Fruit fly (Drosophila melanogaster) whole organism, adult: ENCODE results near the gene TwdlC.

Experiments used
- CG11617 ChIP-seq: fragments of 200-800 bp; sonication (Bioruptor generic); optimal IDR thresholded peaks from 2 replicates; lab custom pipeline; 2017; ENCODE audit warnings: mild to moderate bottlenecking, missing biosample characterization, missing genetic modification reagents, missing genetic modification characterization
- CG12768 ChIP-seq: fragments of 200-800 bp; sonication (Bioruptor generic); optimal IDR thresholded peaks from 2 replicates; lab custom pipeline; 2017; ENCODE audit warnings: missing biosample characterization, missing genetic modification characterization, mild to moderate bottlenecking, moderate library complexity, missing genetic modification reagents
- CG14711 ChIP-seq: fragments of 200-800 bp; sonication (Bioruptor generic); optimal IDR thresholded peaks from 2 replicates; lab custom pipeline; 2018; ENCODE audit warnings: missing biosample characterization, mild to moderate bottlenecking, missing genetic modification characterization, moderate library complexity
- CG1620 ChIP-seq: fragments of 200-800 bp; sonication (Bioruptor generic); optimal IDR thresholded peaks from 2 replicates; lab custom pipeline; 2016; ENCODE audit warnings: missing biosample characterization, missing genetic modification characterization
- CG33017 ChIP-seq: fragments of 200-800 bp; sonication (Bioruptor generic); optimal IDR thresholded peaks from 2 replicates; lab custom pipeline; 2018; ENCODE audit warnings: missing biosample characterization, mild to moderate bottlenecking, missing genetic modification characterization, moderate library complexity
- CG7045 ChIP-seq: fragments of 200-800 bp; sonication (Bioruptor generic); optimal IDR thresholded peaks from 2 replicates; lab custom pipeline; 2017; ENCODE audit warnings: missing biosample characterization, mild to moderate bottlenecking, missing genetic modification characterization
- CG7101 ChIP-seq: fragments of 200-800 bp; sonication (Bioruptor generic); optimal IDR thresholded peaks from 2 replicates; lab custom pipeline; 2018; ENCODE audit warnings: missing biosample characterization, mild to moderate bottlenecking, missing genetic modification characterization, moderate library complexity
- Clk ChIP-seq: fragments of 200-800 bp; sonication (Bioruptor generic); optimal IDR thresholded peaks from 2 replicates; lab custom pipeline; 2017; ENCODE audit warnings: missing biosample characterization, missing genetic modification characterization
- Crg-1 ChIP-seq: fragments of 200-800 bp; sonication (Bioruptor generic); optimal IDR thresholded peaks from 2 replicates; lab custom pipeline; 2016; ENCODE audit warnings: missing biosample characterization, missing genetic modification characterization
- Hr96 ChIP-seq: fragments of 200-800 bp; sonication (Bioruptor generic); optimal IDR thresholded peaks from 2 replicates; lab custom pipeline; 2016; ENCODE audit warnings: missing biosample characterization, missing genetic modification characterization
- Mnt ChIP-seq: fragments of 200-800 bp; sonication (Bioruptor generic); optimal IDR thresholded peaks from 2 replicates; lab custom pipeline; 2016; ENCODE audit warnings: missing biosample characterization, mild to moderate bottlenecking, missing genetic modification characterization
- bab1 ChIP-seq: fragments of 200-800 bp; sonication (Bioruptor generic); optimal IDR thresholded peaks from 3 replicates; lab custom pipeline; 2019; ENCODE audit warnings: missing biosample characterization, mild to moderate bottlenecking, missing genetic modification characterization, moderate library complexity
- cic ChIP-seq: fragments of 200-800 bp; sonication (Bioruptor generic); optimal IDR thresholded peaks from 2 replicates; lab custom pipeline; 2017; ENCODE audit warnings: missing biosample characterization, mild to moderate bottlenecking, missing genetic modification characterization, moderate library complexity
- cnc ChIP-seq, 2 experiments: fragments of >200 bp; optimal IDR thresholded peaks; 2 replicates each; lab custom pipeline; 2017
- kay ChIP-seq: fragments of 200-800 bp; sonication (Bioruptor generic); peaks from one replicate; lab custom pipeline; 2016; ENCODE audit warnings: missing biosample characterization, missing genetic modification characterization, borderline replicate concordance
- ovo ChIP-seq: fragments of 200-800 bp; sonication (Bioruptor generic); optimal IDR thresholded peaks from 2 replicates; lab custom pipeline; 2016; ENCODE audit warnings: missing biosample characterization, missing genetic modification characterization
- pad ChIP-seq: fragments of 200-800 bp; sonication (Bioruptor generic); optimal IDR thresholded peaks from 3 replicates; lab custom pipeline; 2017; ENCODE audit warnings: missing biosample characterization, missing genetic modification characterization, mild to moderate bottlenecking, moderate library complexity, missing genetic modification reagents
- tj ChIP-seq: fragments of 200-800 bp; sonication (Bioruptor generic); optimal IDR thresholded peaks from 3 replicates; lab custom pipeline; 2017; ENCODE audit warnings: missing biosample characterization, mild to moderate bottlenecking, missing genetic modification characterization, moderate library complexity
- toe ChIP-seq: fragments of 200-800 bp; sonication (Bioruptor generic); optimal IDR thresholded peaks from 2 replicates; lab custom pipeline; 2016; ENCODE audit warnings: missing biosample characterization, missing genetic modification characterization

The TwdlC gene

DNA sequence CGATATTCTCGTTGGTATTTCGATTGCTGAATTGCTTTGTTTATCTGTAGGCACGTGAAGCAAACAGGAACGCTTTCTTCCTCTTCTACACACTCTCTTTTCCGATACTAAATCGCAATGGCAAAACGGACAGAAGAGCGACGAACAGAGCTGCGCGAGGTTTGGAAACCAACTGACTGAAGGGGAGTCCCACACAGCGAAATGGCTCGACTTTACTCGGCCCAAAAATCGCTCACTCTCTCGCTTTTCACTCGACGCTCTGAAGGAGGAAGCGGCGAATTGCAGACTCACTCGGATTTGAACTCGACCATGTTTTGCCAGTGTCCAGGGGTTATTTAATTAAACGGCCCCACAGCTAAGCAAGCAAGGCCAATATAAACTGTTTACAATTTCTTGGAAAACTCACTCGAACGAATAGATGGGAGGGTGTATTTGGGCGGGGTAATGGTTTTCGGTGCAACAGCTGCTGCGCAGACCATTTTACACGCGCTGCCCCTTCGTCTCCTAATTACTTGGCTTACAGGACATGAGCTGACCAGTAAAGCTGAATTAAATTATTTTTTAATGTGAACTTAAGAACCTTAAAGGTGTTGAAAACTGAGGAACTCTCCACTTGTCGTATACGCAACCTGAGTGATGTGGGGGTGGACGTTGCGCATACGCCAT lies 36.2 kb upstream of the TwdlC start, which contains the start of gene CG6330:
Gene CG6330, minus strand, starts transcription at position 178 of the 666 bp plus-strand sequence.
- no peak for TF ChIP-seq ovo (GFP tag; lab: Kevin White, UChicago)

DNA sequence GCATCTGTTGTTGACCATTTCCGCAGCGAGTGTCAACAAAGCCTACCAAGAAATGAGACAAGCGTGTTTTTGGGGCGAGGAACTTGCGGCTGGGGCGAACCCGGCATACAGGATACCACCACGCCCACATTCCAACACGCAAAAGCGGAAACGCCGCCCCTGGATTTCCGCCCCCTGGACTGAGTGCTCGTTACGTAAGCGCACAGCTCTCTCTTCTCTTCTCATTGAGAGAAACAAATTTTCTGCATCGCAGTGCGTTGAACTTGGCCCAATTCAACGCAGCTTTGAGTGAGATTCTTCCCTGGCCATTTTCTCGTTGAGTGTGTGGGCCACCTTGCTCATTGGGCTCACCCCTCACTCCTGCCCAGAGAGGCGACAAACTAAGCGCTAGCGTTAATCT lies 34.1 kb upstream of the TwdlC start:
- TF ChIP-seq CG11617 (GFP tag; lab: Kevin White, UChicago) (no peak), Crg-1 (GFP tag; lab: Kevin White, UChicago) (no peak), tj (GFP tag; lab: Kevin White, UChicago) (no peak), toe (GFP tag; lab: Kevin White, UChicago) (no peak), Clk (GFP tag; lab: Kevin White, UChicago) (no peak), CG1620 (GFP tag; lab: Kevin White, UChicago) (no peak), CG14711 (tag; lab: Kevin White, UChicago) (no peak), Mnt (GFP tag; lab: Kevin White, UChicago) (no peak), CG12768 (GFP tag; lab: Kevin White, UChicago) (no peak), bab1 (GFP tag; lab: Kevin White, UChicago) (no peak), CG7101 (no peak), ovo (GFP tag; lab: Kevin White, UChicago) (no peak), cnc (optimal IDR thresholded peaks at IDR 0.05; lab: Kevin White, UChicago) (no peak)

DNA sequence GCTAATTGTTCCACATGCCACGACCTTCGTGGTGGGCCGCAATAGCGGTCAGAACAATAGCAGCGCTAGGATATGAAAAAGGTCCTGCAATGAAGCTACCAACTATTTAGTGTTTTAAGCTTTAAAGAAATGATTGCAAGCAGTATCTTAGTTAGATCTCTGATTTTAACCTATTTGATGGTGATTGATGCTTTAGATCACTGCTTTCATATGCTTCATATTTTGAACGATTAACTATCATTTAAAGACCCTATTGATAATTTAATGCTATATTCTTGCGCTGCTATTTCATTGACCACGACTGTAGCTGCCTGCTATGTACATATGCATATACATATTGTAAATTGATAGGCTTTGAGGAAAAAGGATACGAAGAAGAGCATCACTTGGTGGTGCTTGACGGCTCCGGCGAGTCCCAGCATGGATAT lies 30.9 kb upstream of the TwdlC start:
- TF ChIP-seq CG14711 (tag; lab: Kevin White, UChicago) (peak; percentile 73), CG1620 (GFP tag; lab: Kevin White, UChicago) (no peak), Clk (GFP tag; lab: Kevin White, UChicago) (peak; percentile 41), CG7101 (peak; percentile 45), CG7045 (GFP tag; lab: Kevin White, UChicago) (peak; percentile 85), pad (no peak), Mnt (GFP tag; lab: Kevin White, UChicago) (no peak), CG11617 (GFP tag; lab: Kevin White, UChicago) (peak; percentile 8), toe (GFP tag; lab: Kevin White, UChicago) (peak; percentile 55), CG33017 (peak; percentile 71), cic (GFP tag; lab: Kevin White, UChicago) (peak; percentile 28), CG12768 (GFP tag; lab: Kevin White, UChicago) (peak; percentile 80)

DNA sequence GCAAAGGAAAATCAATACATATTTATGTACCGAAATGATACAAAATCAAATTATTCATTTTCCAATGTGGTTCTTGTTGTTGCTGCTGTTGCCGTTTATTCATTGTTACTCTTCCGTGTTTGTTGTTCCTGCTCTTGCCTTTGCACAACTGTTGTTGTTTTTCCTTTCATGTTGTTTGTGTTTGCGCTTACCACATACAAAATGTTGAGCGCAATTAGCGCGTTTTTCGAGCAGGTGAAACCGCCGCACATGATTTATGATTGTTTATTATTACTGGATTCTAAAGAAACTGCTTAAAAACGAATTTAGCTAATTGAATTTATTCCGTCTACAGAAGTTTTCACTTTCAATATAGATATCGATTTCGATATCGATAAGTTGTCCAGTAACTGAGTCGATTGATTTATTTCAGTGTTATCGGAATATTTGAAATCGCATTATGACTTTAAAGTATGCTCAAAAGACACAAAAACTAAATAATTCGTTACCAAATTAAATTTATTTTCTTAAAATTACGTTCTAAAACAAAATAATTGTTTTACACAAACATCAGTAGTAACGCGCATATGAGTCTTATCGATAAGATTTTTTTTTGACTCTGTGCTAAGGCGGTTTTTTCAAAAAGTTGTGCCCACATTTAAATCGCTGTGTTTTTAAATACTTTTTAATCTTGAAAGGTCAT lies 30.0 kb upstream of the TwdlC start, which contains the start of gene Tsp97E:
Gene Tsp97E, minus strand, starts transcription at position 366 of the 682 bp plus-strand sequence.
- TF ChIP-seq CG33017 (peak; percentile 10), CG14711 (tag; lab: Kevin White, UChicago) (peak; percentile 15), ovo (GFP tag; lab: Kevin White, UChicago) (no peak), bab1 (GFP tag; lab: Kevin White, UChicago) (peak; percentile 54), tj (GFP tag; lab: Kevin White, UChicago) (no peak), CG12768 (GFP tag; lab: Kevin White, UChicago) (no peak)

DNA sequence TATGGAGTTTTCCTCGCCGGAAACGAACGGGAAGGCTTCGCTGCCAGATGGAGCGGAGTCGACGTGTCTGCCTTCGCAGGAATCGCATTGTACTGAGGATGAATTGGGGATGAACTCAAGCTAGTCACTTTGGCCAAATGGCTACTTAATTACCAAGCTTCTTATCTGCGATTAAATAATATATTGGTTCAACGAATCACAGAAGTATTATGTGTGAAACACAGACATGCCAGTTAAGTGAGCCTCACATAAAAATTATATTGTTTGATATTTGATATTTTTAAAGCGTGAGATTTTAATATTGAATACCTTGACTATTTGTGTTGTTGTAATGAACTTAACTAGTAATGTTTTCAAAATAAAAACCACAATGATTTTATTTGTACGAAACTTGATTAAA lies 28.2 kb upstream of the TwdlC start, which contains the start of gene Gr97a:
Gene Gr97a, minus strand, starts transcription at position 101 of the 400 bp plus-strand sequence.
- no peak for TF ChIP-seq ovo (GFP tag; lab: Kevin White, UChicago)
- no peak for TF ChIP-seq kay
- no peak for TF ChIP-seq bab1 (GFP tag; lab: Kevin White, UChicago)
- TF ChIP-seq tj (GFP tag; lab: Kevin White, UChicago): no peak
- TF ChIP-seq Hr96 (GFP tag; lab: Kevin White, UChicago): no peak
- TF ChIP-seq CG7101: no peak

DNA sequence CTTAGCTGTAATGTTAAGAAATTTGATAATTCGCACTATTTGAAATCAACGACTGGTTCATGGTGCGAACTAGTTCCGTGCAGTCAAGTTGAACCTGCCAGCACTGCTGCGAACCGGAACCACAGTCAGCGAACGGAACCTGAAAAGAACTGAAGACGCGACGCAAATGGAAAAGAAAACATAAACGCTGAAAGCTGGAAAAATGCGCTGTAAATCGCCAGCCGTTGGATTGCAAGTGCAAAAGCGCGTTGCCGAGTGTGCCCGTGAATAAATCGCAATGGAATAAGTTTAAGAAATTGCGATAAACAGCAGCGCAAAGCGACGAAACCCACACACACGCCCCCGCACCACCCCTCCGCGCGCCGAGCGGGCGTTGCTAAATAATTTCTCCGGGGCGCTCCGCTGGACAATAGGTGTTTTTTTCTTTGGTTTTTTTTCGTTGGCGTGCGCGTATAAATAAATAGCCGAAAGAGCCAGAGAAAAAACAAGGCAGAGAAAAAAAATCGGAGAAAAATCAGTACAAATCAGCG lies 27.8 kb upstream of the TwdlC start, which contains the start of gene CG5521:
Gene CG5521, plus strand, starts transcription at position 137 of the 530 bp plus-strand sequence.
- peak; percentile 15 for TF ChIP-seq tj (GFP tag; lab: Kevin White, UChicago)
- peak; percentile 23 for TF ChIP-seq Mnt (GFP tag; lab: Kevin White, UChicago)
- TF ChIP-seq bab1 (GFP tag; lab: Kevin White, UChicago): peak; percentile 10
- no peak for TF ChIP-seq CG7101
- TF ChIP-seq CG11617 (GFP tag; lab: Kevin White, UChicago): peak; percentile 0
- no peak for TF ChIP-seq pad
- peak; percentile 6 for TF ChIP-seq CG12768 (GFP tag; lab: Kevin White, UChicago)
- no peak for TF ChIP-seq CG14711 (tag; lab: Kevin White, UChicago)
